Fruit fly (Drosophila melanogaster) Kc167 (cell line): Measurements from ENCODE around the gene bam.

ENCODE experiments used
- Myc ChIP-seq: fragments of >200 bp; optimal IDR thresholded peaks from 2 replicates; lab custom pipeline; 2017; ENCODE audit warnings: missing external identifiers
- Sin3A ChIP-seq: fragments of >200 bp; optimal IDR thresholded peaks from 2 replicates; lab custom pipeline; 2018; ENCODE audit warnings: missing external identifiers
- insv ChIP-seq: fragments of >200 bp; optimal IDR thresholded peaks from 3 replicates; lab custom pipeline; 2018; ENCODE audit warnings: missing external identifiers
- psq ChIP-seq: fragments of >200 bp; optimal IDR thresholded peaks from 2 replicates; lab custom pipeline; 2017; ENCODE audit warnings: missing external identifiers
- ttk ChIP-seq: sonication (Bioruptor generic); optimal IDR thresholded peaks from 2 replicates; lab custom pipeline; 2017; ENCODE audit warnings: missing external identifiers

DNA sequence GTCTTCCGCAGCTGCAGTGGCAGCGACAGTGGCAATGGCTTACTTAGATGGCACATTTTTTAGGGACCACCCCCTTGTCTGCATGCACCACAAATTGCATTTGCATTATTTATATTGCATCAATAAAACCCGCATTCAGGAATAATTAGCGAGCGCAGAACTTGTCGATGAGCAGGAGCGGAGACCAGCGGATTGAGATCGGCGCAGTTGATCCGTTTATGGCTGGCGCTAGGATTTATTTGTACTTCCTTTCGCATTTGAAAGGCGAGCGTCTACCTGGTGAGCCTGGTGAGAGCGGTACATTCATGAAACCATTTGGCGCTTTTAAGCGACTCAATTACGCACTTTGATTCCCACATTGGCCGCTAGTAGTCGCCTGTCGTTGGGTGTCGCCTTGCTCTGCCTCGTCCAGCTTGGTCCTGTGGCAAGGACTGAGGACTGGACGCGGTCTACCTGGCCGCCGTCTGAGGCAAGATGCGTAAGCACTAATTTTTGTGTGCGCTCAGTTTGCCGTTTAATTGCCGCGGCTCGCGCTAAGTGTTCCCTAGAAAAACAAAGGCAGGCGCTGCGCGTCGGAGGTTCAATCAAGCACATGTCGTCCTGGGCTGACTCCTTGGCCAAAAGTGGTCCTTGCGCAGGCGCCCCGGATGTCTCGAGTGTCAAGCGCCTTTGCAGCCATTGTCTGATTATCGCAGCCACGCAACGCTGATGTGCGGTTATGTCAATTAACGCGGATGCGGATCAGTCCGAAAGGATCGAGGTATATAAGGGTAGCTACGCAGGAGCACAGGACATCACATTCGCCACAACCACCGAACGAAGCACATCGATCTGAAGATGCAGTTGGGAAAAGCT, 50.0 kb downstream of the bam start, which contains the start of gene CG13653:
- TF ChIP-seq ttk (lab: Kevin White, UChicago) (no peak), Myc (lab: Kevin White, UChicago) (no peak), psq (lab: Kevin White, UChicago) (no peak), Sin3A (lab: Kevin White, UChicago) (no peak), insv (lab: Kevin White, UChicago) (no peak)
